Worm (Caenorhabditis elegans): ENCODE measurements around the gene ZK381.62.

Gene ZK381.62

ce11 chrIV:6925520-6925919 is 45.6 kb downstream of the ZK381.62 start:
- TF ChIP-seq elt-1 (tag; optimal IDR thresholded peaks at IDR 0.05; ENCODE audit: borderline replicate concordance, insufficient read depth) (peak; percentile 54), mab-5 (tag; optimal IDR thresholded peaks at IDR 0.05) (no peak), lsy-2 (tag; optimal IDR thresholded peaks at IDR 0.05) (no peak), sem-2 (GFP tag; optimal IDR thresholded peaks at IDR 0.05) (no peak), hlh-1 (tag; optimal IDR thresholded peaks at IDR 0.05) (no peak), ceh-83 (GFP tag; optimal IDR thresholded peaks at IDR 0.05) (no peak), ztf-11 (tag; optimal IDR thresholded peaks at IDR 0.05) (no peak)

- TF ChIP-seq ceh-43 (GFP tag; optimal IDR thresholded peaks at IDR 0.05) (no peak), pha-4 (tag; optimal IDR thresholded peaks at IDR 0.05) (no peak), ces-1 (GFP tag; optimal IDR thresholded peaks at IDR 0.05) (no peak), ztf-11 (tag; optimal IDR thresholded peaks at IDR 0.05) (no peak), ceh-83 (GFP tag; optimal IDR thresholded peaks at IDR 0.05) (no peak), nhr-237 (tag; optimal IDR thresholded peaks at IDR 0.05) (no peak), nhr-28 (tag; optimal IDR thresholded peaks at IDR 0.05) (no peak), lsy-2 (tag; optimal IDR thresholded peaks at IDR 0.05) (no peak), hlh-1 (tag; optimal IDR thresholded peaks at IDR 0.05) (no peak), bed-3 (GFP tag; optimal IDR thresholded peaks at IDR 0.05) (no peak), sem-2 (GFP tag; optimal IDR thresholded peaks at IDR 0.05) (no peak), ham-2 (GFP tag; optimal IDR thresholded peaks at IDR 0.05) (no peak)
Observed at ce11 chrIV:6923070-6923469, 48.0 kb downstream of the ZK381.62 start, which contains the start of gene T22D1.1. TSS of gene T22D1.1 (plus strand) at chrIV:6923370.
